Worm (Caenorhabditis elegans) whole organism, young adult: ENCODE results near the gene ubq-2.

Source experiments
- B0336.3 ChIP-seq: fragments of 200-800 bp; sonication (Bioruptor generic); IDR thresholded peaks from 2 replicates; pipeline ENCODE4 v1.3.6; 2022; ENCODE audit warnings: missing genetic modification characterization, missing compliant biosample characterization
- D2030.7 ChIP-seq: fragments of 200-800 bp; sonication (Bioruptor generic); IDR thresholded peaks from 2 replicates; pipeline ENCODE4 v1.3.6; 2022; ENCODE audit warnings: missing genetic modification reagents, missing genetic modification characterization, missing compliant biosample characterization
- F33H1.4 ChIP-seq: fragments of 200-800 bp; sonication (Bioruptor generic); IDR thresholded peaks from 2 replicates; pipeline ENCODE4 v1.3.6; 2022; ENCODE audit warnings: missing genetic modification reagents, missing genetic modification characterization, missing compliant biosample characterization
- F39B2.1 ChIP-seq: fragments of 200-800 bp; sonication (Bioruptor generic); IDR thresholded peaks from 2 replicates; pipeline ENCODE4 v1.3.6; 2022; ENCODE audit warnings: missing genetic modification reagents, missing genetic modification characterization, missing compliant biosample characterization
- F49E8.2 ChIP-seq: sonication (generic microtip); optimal IDR thresholded peaks from 3 replicates; lab custom pipeline; 2017; ENCODE audit warnings: missing genetic modification characterization, mild to moderate bottlenecking, missing compliant biosample characterization, antibody characterized with exemption, moderate library complexity; ENCODE audit not compliant: insufficient read depth
- F57C9.4 ChIP-seq: sonication (generic microtip); optimal IDR thresholded peaks from 2 replicates; lab custom pipeline; 2017; ENCODE audit warnings: mild to moderate bottlenecking, missing genetic modification characterization, missing compliant biosample characterization
- K11D2.4 ChIP-seq: fragments of 200-800 bp; sonication (Bioruptor generic); IDR thresholded peaks from 2 replicates; pipeline ENCODE4 v1.3.6; 2022; ENCODE audit warnings: missing genetic modification reagents, missing genetic modification characterization, missing compliant biosample characterization
- T07F8.4 ChIP-seq: sonication (generic microtip); optimal IDR thresholded peaks from 2 replicates; lab custom pipeline; 2016; ENCODE audit warnings: mild to moderate bottlenecking, missing genetic modification characterization, moderate library complexity, missing compliant biosample characterization
- Y53F4B.3 ChIP-seq: fragments of 200-800 bp; sonication (Bioruptor generic); IDR thresholded peaks from 2 replicates; pipeline ENCODE4 v1.3.6; 2022; ENCODE audit warnings: missing genetic modification reagents, missing genetic modification characterization, missing compliant biosample characterization
- Y56A3A.18 ChIP-seq: fragments of 200-800 bp; sonication (Bioruptor generic); IDR thresholded peaks from 2 replicates; pipeline ENCODE4 v1.3.6; 2022; ENCODE audit warnings: missing genetic modification reagents, missing genetic modification characterization, missing compliant biosample characterization
- akir-1 ChIP-seq: fragments of 200-800 bp; sonication (Bioruptor generic); optimal IDR thresholded peaks from 2 replicates; lab custom pipeline; 2018; ENCODE audit warnings: mild to moderate bottlenecking, missing genetic modification characterization, moderate library complexity, missing compliant biosample characterization
- ama-1 ChIP-seq, 3 experiments: fragments of 150-350 bp in 1 of 3; sonication (generic microtip) in 2 of 3; optimal IDR thresholded peaks; 2 replicates each; lab custom pipeline; 2014 to 2018; ENCODE audit warnings: missing biosample characterization in 2 of 3, missing genetic modification characterization in 2 of 3, missing genetic modification reagents in 2 of 3
- aptf-2 ChIP-seq: fragments of 200-800 bp; sonication (Bioruptor generic); conservative IDR thresholded peaks from 2 replicates; pipeline ENCODE4 v1.3.6; 2022; ENCODE audit warnings: missing genetic modification reagents, missing genetic modification characterization, missing compliant biosample characterization
- aptf-3 ChIP-seq: fragments of 200-800 bp; sonication (Bioruptor generic); IDR thresholded peaks from 2 replicates; pipeline ENCODE4 v1.3.6; 2022; ENCODE audit warnings: missing genetic modification characterization, missing compliant biosample characterization
- atf-7 ChIP-seq: sonication (generic microtip); optimal IDR thresholded peaks from 2 replicates; lab custom pipeline; 2017; ENCODE audit warnings: mild to moderate bottlenecking, missing genetic modification characterization, missing compliant biosample characterization
- attf-3 ChIP-seq: fragments of 200-800 bp; sonication (Bioruptor generic); conservative IDR thresholded peaks from 2 replicates; pipeline ENCODE4 v1.3.6; 2022; ENCODE audit warnings: missing genetic modification reagents, missing genetic modification characterization, missing compliant biosample characterization
- bed-1 ChIP-seq: fragments of 200-800 bp; sonication (Bioruptor generic); IDR thresholded peaks from 2 replicates; pipeline ENCODE4 v1.3.6; 2022; ENCODE audit warnings: missing genetic modification reagents, missing genetic modification characterization, missing compliant biosample characterization
- ccch-3 ChIP-seq: fragments of 200-800 bp; sonication (Bioruptor generic); optimal IDR thresholded peaks from 2 replicates; lab custom pipeline; 2018; ENCODE audit warnings: mild to moderate bottlenecking, missing genetic modification characterization, missing compliant biosample characterization
- ceh-100 ChIP-seq: fragments of 200-800 bp; sonication (Bioruptor generic); IDR thresholded peaks from 2 replicates; pipeline ENCODE4 v1.3.6; 2022; ENCODE audit warnings: missing genetic modification reagents, missing genetic modification characterization, missing compliant biosample characterization
- ceh-27 ChIP-seq: fragments of 200-800 bp; sonication (Bioruptor generic); optimal IDR thresholded peaks from 2 replicates; lab custom pipeline; 2018; ENCODE audit warnings: mild to moderate bottlenecking, missing genetic modification characterization, moderate library complexity, missing compliant biosample characterization
- ceh-79 ChIP-seq: sonication (generic microtip); optimal IDR thresholded peaks from 2 replicates; lab custom pipeline; 2017; ENCODE audit warnings: mild to moderate bottlenecking, missing genetic modification characterization, missing compliant biosample characterization
- dpff-1 ChIP-seq: sonication (generic microtip); optimal IDR thresholded peaks from 2 replicates; lab custom pipeline; 2017; ENCODE audit warnings: mild to moderate bottlenecking, missing genetic modification characterization, missing compliant biosample characterization
- dpl-1 ChIP-seq: fragments of 150-350 bp; optimal IDR thresholded peaks from 2 replicates; lab custom pipeline; 2014; ENCODE audit warnings: missing biosample characterization, missing genetic modification reagents, missing genetic modification characterization
- efl-1 ChIP-seq: fragments of 150-350 bp; optimal IDR thresholded peaks from 2 replicates; lab custom pipeline; 2014; ENCODE audit warnings: missing biosample characterization, missing genetic modification reagents, missing genetic modification characterization
- ekl-4 ChIP-seq: fragments of 200-800 bp; sonication (Bioruptor generic); IDR thresholded peaks from 2 replicates; pipeline ENCODE4 v1.3.6; 2022; ENCODE audit warnings: missing genetic modification reagents, missing genetic modification characterization, missing compliant biosample characterization
- ets-4 ChIP-seq: fragments of 200-800 bp; sonication (Bioruptor generic); optimal IDR thresholded peaks from 2 replicates; lab custom pipeline; 2018; ENCODE audit warnings: mild to moderate bottlenecking, missing genetic modification characterization, missing compliant biosample characterization
- fkh-3 ChIP-seq: sonication (generic microtip); optimal IDR thresholded peaks from 2 replicates; lab custom pipeline; 2016; ENCODE audit warnings: mild to moderate bottlenecking, missing genetic modification characterization, missing compliant biosample characterization
- hsf-1 ChIP-seq: fragments of 200-800 bp; sonication (Bioruptor generic); IDR thresholded peaks from 2 replicates; pipeline ENCODE4 v1.3.6; 2022; ENCODE audit warnings: missing genetic modification reagents, missing genetic modification characterization, missing compliant biosample characterization
- let-526 ChIP-seq: fragments of 200-800 bp; sonication (Bioruptor generic); IDR thresholded peaks from 2 replicates; pipeline ENCODE4 v1.3.6; 2022; ENCODE audit warnings: missing genetic modification reagents, missing genetic modification characterization, missing compliant biosample characterization
- lin-26 ChIP-seq: fragments of 200-800 bp; sonication (Bioruptor generic); IDR thresholded peaks from 2 replicates; pipeline ENCODE4 v1.3.6; 2022; ENCODE audit warnings: missing genetic modification reagents, missing genetic modification characterization, missing compliant biosample characterization
- lir-1 ChIP-seq: fragments of 200-800 bp; sonication (Bioruptor generic); conservative IDR thresholded peaks from 2 replicates; pipeline ENCODE4 v1.3.6; 2022; ENCODE audit warnings: missing genetic modification reagents, missing genetic modification characterization, missing compliant biosample characterization
- madf-10 ChIP-seq: sonication (generic microtip); optimal IDR thresholded peaks from 2 replicates; lab custom pipeline; 2016; ENCODE audit warnings: mild to moderate bottlenecking, missing genetic modification characterization, missing compliant biosample characterization
- mxl-1 ChIP-seq: sonication (generic microtip); optimal IDR thresholded peaks from 2 replicates; lab custom pipeline; 2016; ENCODE audit warnings: missing genetic modification characterization, missing compliant biosample characterization
- nfya-1 ChIP-seq: sonication (generic microtip); optimal IDR thresholded peaks from 2 replicates; lab custom pipeline; 2017; ENCODE audit warnings: antibody characterized with exemption, missing compliant biosample characterization, missing genetic modification characterization, borderline replicate concordance; ENCODE audit not compliant: insufficient read depth
- nhr-80 ChIP-seq: sonication (generic microtip); optimal IDR thresholded peaks from 2 replicates; lab custom pipeline; 2016; ENCODE audit warnings: missing genetic modification characterization, missing compliant biosample characterization
- nhr-90 ChIP-seq: sonication (generic microtip); optimal IDR thresholded peaks from 2 replicates; lab custom pipeline; 2016; ENCODE audit warnings: missing genotype, mild to moderate bottlenecking, missing genetic modification characterization, missing compliant biosample characterization
- rpc-1 ChIP-seq, 2 experiments: fragments of 150-350 bp in 1 of 2; sonication (generic microtip) in 1 of 2; optimal IDR thresholded peaks; 2 replicates each; lab custom pipeline; 2014 to 2018; ENCODE audit warnings: missing biosample characterization in 1 of 2, missing genetic modification characterization in 1 of 2, missing genetic modification reagents in 1 of 2, missing genotype in 1 of 2
- sdz-38 ChIP-seq: sonication (generic microtip); optimal IDR thresholded peaks from 2 replicates; lab custom pipeline; 2016; ENCODE audit warnings: missing genotype, missing genetic modification characterization, missing compliant biosample characterization
- sea-2 ChIP-seq: fragments of 200-800 bp; sonication (Bioruptor generic); IDR thresholded peaks from 2 replicates; pipeline ENCODE4 v1.3.6; 2022; ENCODE audit warnings: missing genetic modification characterization, missing compliant biosample characterization
- snpc-3.4 ChIP-seq: sonication (generic microtip); optimal IDR thresholded peaks from 2 replicates; lab custom pipeline; 2017; ENCODE audit warnings: missing genetic modification characterization, mild to moderate bottlenecking, missing compliant biosample characterization, antibody characterized with exemption, moderate library complexity, missing genotype, missing genetic modification reagents
- snpc-4 ChIP-seq, 5 experiments: fragments of 150-350 bp in 1 of 5; sonication (generic microtip) in 4 of 5; optimal IDR thresholded peaks; 2 replicates each; lab custom pipeline; 2014 to 2018; ENCODE audit warnings: missing genetic modification characterization in 5 of 5, missing biosample characterization in 3 of 5, antibody characterized with exemption in 2 of 5, mild to moderate bottlenecking in 2 of 5, missing compliant biosample characterization in 2 of 5, missing genotype in 2 of 5, moderate library complexity in 2 of 5, missing genetic modification reagents in 1 of 5
- unc-62 ChIP-seq: fragments of 150-350 bp; optimal IDR thresholded peaks from 2 replicates; lab custom pipeline; 2014; ENCODE audit warnings: missing biosample characterization, missing genetic modification reagents, missing genetic modification characterization
- zfh-2 ChIP-seq: fragments of 200-800 bp; sonication (Bioruptor generic); conservative IDR thresholded peaks from 2 replicates; pipeline ENCODE4 v1.3.6; 2022; ENCODE audit warnings: missing genetic modification reagents, missing genetic modification characterization, missing compliant biosample characterization
- ztf-25 ChIP-seq: fragments of 200-800 bp; sonication (Bioruptor generic); IDR thresholded peaks from 2 replicates; pipeline ENCODE4 v1.3.6; 2022; ENCODE audit warnings: missing genetic modification reagents, missing genetic modification characterization, missing compliant biosample characterization

The ubq-2 gene

ce11 chrIII:13018619-13019018, 40.3 kb upstream of the ubq-2 start, which contains the start of gene col-98:
TSS of gene col-98 (plus strand) at chrIII:13019008.
- TF ChIP-seq zfh-2: no peak

- no peak for TF ChIP-seq ets-4 (GFP tag; lab: Kevin White, UChicago)
- TF ChIP-seq mxl-1 (tag; lab: Kevin White, UChicago): peak; percentile 52
- TF ChIP-seq ama-1 (optimal IDR thresholded peaks at IDR 0.05; lab: Kevin White, UChicago): no peak
- TF ChIP-seq ama-1 (GFP tag; optimal IDR thresholded peaks at IDR 0.05; lab: Kevin White, UChicago): peak; percentile 4 to 76
- no peak for TF ChIP-seq Y53F4B.3 (GFP tag; lab: Robert Waterston, UW)
- TF ChIP-seq nhr-90 (tag; lab: Kevin White, UChicago): peak; percentile 66
- 0 out of 2 replicates have a peak, but pooled peaks have one; percentile 35 for TF ChIP-seq K11D2.4 (GFP tag; lab: Robert Waterston, UW)
- peak; percentile 41 for TF ChIP-seq snpc-4 (GFP tag; optimal IDR thresholded peaks at IDR 0.05; lab: Kevin White, UChicago)
- TF ChIP-seq snpc-4 (tag; optimal IDR thresholded peaks at IDR 0.05; lab: Kevin White, UChicago): peak in 2 of 4 experiments; percentile 32 to 48
- no peak for TF ChIP-seq ceh-79 (tag; lab: Kevin White, UChicago)
- peak; percentile 9 for TF ChIP-seq ceh-27
- no peak for TF ChIP-seq aptf-2 (GFP tag; lab: Robert Waterston, UW)
- no peak for TF ChIP-seq aptf-3
- no peak for TF ChIP-seq nfya-1 (tag; lab: Kevin White, UChicago)
- TF ChIP-seq dpl-1 (GFP tag; lab: Kevin White, UChicago): no peak
- peak; percentile 33; the same call in 1 of the 2 replicates for TF ChIP-seq attf-3 (GFP tag; lab: Robert Waterston, UW)
- 0 out of 2 replicates have a peak, but pooled peaks have one; percentile 53 for TF ChIP-seq lir-1 (GFP tag; lab: Robert Waterston, UW)
- TF ChIP-seq F39B2.1 (GFP tag; lab: Robert Waterston, UW): no peak
- no peak for TF ChIP-seq zfh-2
- no peak for TF ChIP-seq F57C9.4 (tag; lab: Kevin White, UChicago)
- no peak for TF ChIP-seq T07F8.4 (tag; lab: Kevin White, UChicago)
- 0 out of 2 replicates have a peak, but pooled peaks have one; percentile 13 for TF ChIP-seq let-526 (GFP tag; lab: Robert Waterston, UW)
- 0 out of 2 replicates have a peak, but pooled peaks have one; percentile 54 for TF ChIP-seq ztf-25 (GFP tag; lab: Robert Waterston, UW)
- TF ChIP-seq B0336.3 (GFP tag; lab: Robert Waterston, UW): 0 out of 2 replicates have a peak, but pooled peaks have one; percentile 34
- TF ChIP-seq sdz-38 (tag; lab: Kevin White, UChicago): no peak
- TF ChIP-seq atf-7 (tag; lab: Kevin White, UChicago): peak; percentile 1
- peak; percentile 82 for TF ChIP-seq rpc-1 (optimal IDR thresholded peaks at IDR 0.05; lab: Kevin White, UChicago)
- TF ChIP-seq rpc-1 (tag; optimal IDR thresholded peaks at IDR 0.05; lab: Kevin White, UChicago): peak; percentile 88
- TF ChIP-seq fkh-3: no peak
- TF ChIP-seq lin-26 (GFP tag; lab: Robert Waterston, UW): peak; percentile 93
- no peak for TF ChIP-seq dpff-1
- no peak for TF ChIP-seq ceh-100 (GFP tag; lab: Robert Waterston, UW)
- TF ChIP-seq efl-1 (GFP tag; lab: Kevin White, UChicago): no peak
- TF ChIP-seq ekl-4 (GFP tag; lab: Robert Waterston, UW): 0 out of 2 replicates have a peak, but pooled peaks have one; percentile 24
- no peak for TF ChIP-seq F49E8.2 (tag; lab: Kevin White, UChicago)
- no peak for TF ChIP-seq Y56A3A.18
- TF ChIP-seq ccch-3 (GFP tag; lab: Kevin White, UChicago): no peak
- no peak for TF ChIP-seq bed-1
- TF ChIP-seq hsf-1: no peak
- peak; percentile 44 for TF ChIP-seq madf-10
- TF ChIP-seq nhr-80 (tag; lab: Kevin White, UChicago): peak; percentile 15
- TF ChIP-seq unc-62 (GFP tag; lab: Kevin White, UChicago): no peak
- TF ChIP-seq snpc-3.4 (tag; lab: Kevin White, UChicago): peak; percentile 31
- 0 out of 2 replicates have a peak, but pooled peaks have one; percentile 13 for TF ChIP-seq D2030.7 (GFP tag; lab: Robert Waterston, UW)
- TF ChIP-seq sea-2: no peak
- peak; percentile 42; the same call in 1 of the 2 replicates for TF ChIP-seq F33H1.4
- no peak for TF ChIP-seq akir-1
These were observed 37.5 kb upstream of the ubq-2 start for ce11 chrIII:13015754-13016317.
